Fruit fly (Drosophila melanogaster) whole organism, embryonic: ENCODE results near the gene Tmep.

Experiments used
- Aef1 ChIP-seq: fragments of 200-800 bp; sonication (Bioruptor generic); IDR thresholded peaks from 3 replicates; pipeline ENCODE4 v1.3.6; 2022; ENCODE audit warnings: missing biosample characterization, missing genetic modification characterization
- Antp ChIP-seq: fragments of 200-800 bp; sonication (Bioruptor generic); optimal IDR thresholded peaks from 3 replicates; lab custom pipeline; 2016; ENCODE audit warnings: missing biosample characterization, missing genetic modification characterization
- Asciz ChIP-seq: fragments of 200-800 bp; sonication (Bioruptor generic); optimal IDR thresholded peaks from 2 replicates; lab custom pipeline; 2017; ENCODE audit warnings: missing biosample characterization, mild to moderate bottlenecking, missing genetic modification characterization, missing genetic modification reagents
- Atf3 ChIP-seq: fragments of 200-800 bp; sonication (Bioruptor generic); optimal IDR thresholded peaks from 3 replicates; lab custom pipeline; 2016; ENCODE audit warnings: missing biosample characterization, missing genetic modification characterization
- CG10267 ChIP-seq: fragments of 200-800 bp; sonication (Bioruptor generic); optimal IDR thresholded peaks from 2 replicates; lab custom pipeline; 2018; ENCODE audit warnings: missing biosample characterization, mild to moderate bottlenecking, missing genetic modification characterization, moderate library complexity
- CG11456 ChIP-seq: fragments of 200-800 bp; sonication (Bioruptor generic); IDR thresholded peaks from 3 replicates; pipeline ENCODE4 v1.3.6; 2022; ENCODE audit warnings: missing biosample characterization, missing genetic modification characterization
- CG11695 ChIP-seq: fragments of 200-800 bp; sonication (Bioruptor generic); IDR thresholded peaks from 3 replicates; pipeline ENCODE4 v1.3.6; 2022; ENCODE audit warnings: missing biosample characterization, missing genetic modification characterization
- CG12659 ChIP-seq: fragments of 200-800 bp; sonication (Bioruptor generic); optimal IDR thresholded peaks from 3 replicates; lab custom pipeline; 2017; ENCODE audit warnings: mild to moderate bottlenecking, missing biosample characterization, missing genetic modification reagents, missing genetic modification characterization
- CG14050 ChIP-seq: fragments of 200-800 bp; sonication (Bioruptor generic); IDR thresholded peaks from 3 replicates; pipeline ENCODE4 v1.3.6; 2022; ENCODE audit warnings: missing biosample characterization, missing genetic modification characterization
- CG14710 ChIP-seq: fragments of 200-800 bp; sonication (Bioruptor generic); optimal IDR thresholded peaks from 3 replicates; lab custom pipeline; 2019; ENCODE audit warnings: missing biosample characterization, mild to moderate bottlenecking, missing genetic modification characterization, moderate library complexity
- CG17186 ChIP-seq: fragments of 200-800 bp; sonication (Bioruptor generic); optimal IDR thresholded peaks from 3 replicates; lab custom pipeline; 2017; ENCODE audit warnings: missing biosample characterization, missing genetic modification reagents, missing genetic modification characterization
- CG17568 ChIP-seq: fragments of 200-800 bp; sonication (Bioruptor generic); optimal IDR thresholded peaks from 2 replicates; lab custom pipeline; 2018; ENCODE audit warnings: missing biosample characterization, mild to moderate bottlenecking, missing genetic modification characterization, moderate library complexity
- CG18011 ChIP-seq: fragments of 200-800 bp; sonication (Bioruptor generic); optimal IDR thresholded peaks from 2 replicates; lab custom pipeline; 2017; ENCODE audit warnings: missing biosample characterization, missing genetic modification characterization, mild to moderate bottlenecking, moderate library complexity, missing genotype
- CG18599 ChIP-seq: fragments of 200-800 bp; sonication (Bioruptor generic); optimal IDR thresholded peaks from 3 replicates; lab custom pipeline; 2017; ENCODE audit warnings: missing biosample characterization, missing genetic modification characterization, mild to moderate bottlenecking, moderate library complexity, missing genetic modification reagents
- CG31224 ChIP-seq: fragments of 200-800 bp; sonication (Bioruptor generic); IDR thresholded peaks from 2 replicates; pipeline ENCODE4 v1.3.6; 2022; ENCODE audit warnings: missing biosample characterization, missing genetic modification characterization
- CG33557 ChIP-seq: fragments of 200-800 bp; sonication (Bioruptor generic); optimal IDR thresholded peaks from 2 replicates; lab custom pipeline; 2019; ENCODE audit warnings: missing biosample characterization, mild to moderate bottlenecking, missing genetic modification characterization, moderate library complexity
- CG3847 ChIP-seq: fragments of 200-800 bp; sonication (Bioruptor generic); IDR thresholded peaks from 2 replicates; pipeline ENCODE4 v1.3.6; 2022; ENCODE audit warnings: missing biosample characterization, missing genetic modification characterization
- CG4707 ChIP-seq: fragments of 200-800 bp; sonication (Bioruptor generic); optimal IDR thresholded peaks from 2 replicates; lab custom pipeline; 2018; ENCODE audit warnings: missing biosample characterization, mild to moderate bottlenecking, missing genetic modification characterization, moderate library complexity
- CG4820 ChIP-seq: fragments of 200-800 bp; sonication (Bioruptor generic); optimal IDR thresholded peaks from 3 replicates; lab custom pipeline; 2016; ENCODE audit warnings: missing biosample characterization, missing genetic modification characterization
- CG8290 ChIP-seq, 3 experiments: fragments of 200-800 bp; sonication (Bioruptor generic); optimal IDR thresholded peaks; 2 replicates each; lab custom pipeline; 2016 to 2019; ENCODE audit warnings: missing biosample characterization in 3 of 3, missing genetic modification characterization in 3 of 3, mild to moderate bottlenecking in 2 of 3, moderate library complexity in 1 of 3
- CG8478 ChIP-seq: fragments of >200 bp; optimal IDR thresholded peaks from 2 replicates; lab custom pipeline; 2018
- CG9797 ChIP-seq: fragments of 200-800 bp; sonication (Bioruptor generic); optimal IDR thresholded peaks from 3 replicates; lab custom pipeline; 2018; ENCODE audit warnings: missing biosample characterization, mild to moderate bottlenecking, missing genetic modification characterization
- Drgx ChIP-seq: fragments of 200-800 bp; sonication (Bioruptor generic); IDR thresholded peaks from 2 replicates; pipeline ENCODE4 v1.3.6; 2022; ENCODE audit warnings: missing biosample characterization, missing genetic modification characterization
- Eip74EF ChIP-seq, 2 experiments: fragments of 200-800 bp in 1 of 2; fragments of >200 bp in 1 of 2; sonication (Bioruptor generic) in 1 of 2; optimal IDR thresholded peaks; 2 replicates each; lab custom pipeline; 2017 to 2019; ENCODE audit warnings: missing biosample characterization in 2 of 2, missing genetic modification characterization in 2 of 2, mild to moderate bottlenecking in 1 of 2, moderate library complexity in 1 of 2
- Ets65A ChIP-seq: fragments of 200-800 bp; sonication (Bioruptor generic); peaks from one replicate; lab custom pipeline; 2016; ENCODE audit warnings: missing biosample characterization, missing genetic modification characterization
- Fer1 ChIP-seq: fragments of 200-800 bp; sonication (Bioruptor generic); optimal IDR thresholded peaks from 2 replicates; lab custom pipeline; 2017; ENCODE audit warnings: missing biosample characterization, mild to moderate bottlenecking, missing genetic modification characterization
- Gug ChIP-seq: fragments of 200-800 bp; sonication (Bioruptor generic); IDR thresholded peaks from 4 replicates; pipeline ENCODE4 v1.3.6; 2022; ENCODE audit warnings: missing biosample characterization, missing genetic modification characterization
- Hand ChIP-seq: fragments of 200-800 bp; sonication (Bioruptor generic); optimal IDR thresholded peaks from 2 replicates; lab custom pipeline; 2017; ENCODE audit warnings: mild to moderate bottlenecking, missing biosample characterization, missing genetic modification reagents, missing genetic modification characterization
- NFAT ChIP-seq: fragments of 200-800 bp; sonication (Bioruptor generic); IDR thresholded peaks from 2 replicates; pipeline ENCODE4 v1.3.6; 2022; ENCODE audit warnings: missing biosample characterization, missing genetic modification characterization
- Pdp1 ChIP-seq, 2 experiments: fragments of 200-800 bp; sonication (Bioruptor generic); optimal IDR thresholded peaks; 3 replicates each; lab custom pipeline; 2016; ENCODE audit warnings: missing biosample characterization in 2 of 2, missing genetic modification characterization in 2 of 2, mild to moderate bottlenecking in 1 of 2, moderate library complexity in 1 of 2
- Six4 ChIP-seq: fragments of 200-800 bp; sonication (Bioruptor generic); optimal IDR thresholded peaks from 2 replicates; lab custom pipeline; 2016; ENCODE audit warnings: missing biosample characterization, missing genetic modification characterization
- Sox100B ChIP-seq: fragments of 200-800 bp; sonication (Bioruptor generic); optimal IDR thresholded peaks from 3 replicates; lab custom pipeline; 2018; ENCODE audit warnings: missing biosample characterization, mild to moderate bottlenecking, missing genetic modification characterization
- Xbp1 ChIP-seq: fragments of 200-800 bp; sonication (Bioruptor generic); optimal IDR thresholded peaks from 3 replicates; lab custom pipeline; 2016; ENCODE audit warnings: missing biosample characterization, mild to moderate bottlenecking, missing genetic modification characterization
- ato ChIP-seq: fragments of 200-800 bp; sonication (Bioruptor generic); IDR thresholded peaks from 2 replicates; pipeline ENCODE4 v1.3.6; 2022; ENCODE audit warnings: missing biosample characterization, missing genetic modification characterization; ENCODE audit not compliant: partially characterized antibody
- bab2 ChIP-seq: fragments of 200-800 bp; sonication (Bioruptor generic); optimal IDR thresholded peaks from 2 replicates; lab custom pipeline; 2016; ENCODE audit warnings: missing biosample characterization, missing genetic modification characterization
- fd96Cb ChIP-seq: fragments of 200-800 bp; sonication (Bioruptor generic); optimal IDR thresholded peaks from 2 replicates; lab custom pipeline; 2018; ENCODE audit warnings: missing biosample characterization, mild to moderate bottlenecking, missing genetic modification characterization, moderate library complexity
- gem ChIP-seq: fragments of 200-800 bp; sonication (Bioruptor generic); optimal IDR thresholded peaks from 2 replicates; lab custom pipeline; 2019; ENCODE audit warnings: missing biosample characterization, mild to moderate bottlenecking, missing genetic modification characterization, moderate library complexity
- her ChIP-seq: fragments of 200-800 bp; sonication (Bioruptor generic); optimal IDR thresholded peaks from 2 replicates; lab custom pipeline; 2016; ENCODE audit warnings: missing biosample characterization, missing genetic modification characterization
- ind ChIP-seq: fragments of 200-800 bp; sonication (Bioruptor generic); optimal IDR thresholded peaks from 3 replicates; lab custom pipeline; 2016; ENCODE audit warnings: missing biosample characterization, missing genetic modification characterization
- jumu ChIP-seq: fragments of 200-800 bp; sonication (Bioruptor generic); optimal IDR thresholded peaks from 3 replicates; lab custom pipeline; 2016; ENCODE audit warnings: missing biosample characterization, missing genetic modification characterization
- onecut ChIP-seq: fragments of 200-800 bp; sonication (Bioruptor generic); IDR thresholded peaks from 2 replicates; pipeline ENCODE4 v1.3.6; 2022; ENCODE audit warnings: missing biosample characterization, missing genetic modification characterization
- pb ChIP-seq: fragments of 200-800 bp; sonication (Bioruptor generic); optimal IDR thresholded peaks from 3 replicates; lab custom pipeline; 2016; ENCODE audit warnings: missing biosample characterization, missing genetic modification characterization
- scrt ChIP-seq: fragments of 200-800 bp; sonication (Bioruptor generic); optimal IDR thresholded peaks from 2 replicates; lab custom pipeline; 2018; ENCODE audit warnings: missing biosample characterization, mild to moderate bottlenecking, missing genetic modification characterization, moderate library complexity
- sisA ChIP-seq: fragments of 200-800 bp; sonication (Bioruptor generic); IDR thresholded peaks from 2 replicates; pipeline ENCODE4 v1.3.6; 2022; ENCODE audit warnings: missing biosample characterization, missing genetic modification characterization
- sr ChIP-seq: fragments of 200-800 bp; sonication (Bioruptor generic); IDR thresholded peaks from 3 replicates; pipeline ENCODE4 v1.3.6; 2022; ENCODE audit warnings: missing biosample characterization, missing genetic modification characterization
- tio ChIP-seq: fragments of 200-800 bp; sonication (Bioruptor generic); optimal IDR thresholded peaks from 2 replicates; lab custom pipeline; 2017; ENCODE audit warnings: missing biosample characterization, missing genetic modification characterization, inconsistent platforms
- ttk ChIP-seq: fragments of 200-800 bp; sonication (Bioruptor generic); IDR thresholded peaks from 2 replicates; pipeline ENCODE4 v2.1.2; 2022; ENCODE audit warnings: missing biosample characterization, missing genetic modification characterization
- usp ChIP-seq: fragments of >200 bp; optimal IDR thresholded peaks from 2 replicates; lab custom pipeline; 2017; ENCODE audit warnings: missing biosample characterization, missing genetic modification characterization
- vvl ChIP-seq: fragments of 200-800 bp; sonication (Bioruptor generic); IDR thresholded peaks from 2 replicates; pipeline ENCODE4 v1.3.6; 2022; ENCODE audit warnings: missing biosample characterization, missing genetic modification characterization

Tmep gene

dm6 chr3L:1578391-1578948, 9.5 kb downstream of the Tmep start (continued):
- TF ChIP-seq NFAT (GFP tag; lab: Robert Waterston, UW) (peak; percentile 39; the same call in 1 of the 2 replicates), Xbp1 (peak; percentile 1), her (GFP tag; lab: Kevin White, UChicago) (peak; percentile 6), bab2 (GFP tag; lab: Kevin White, UChicago) (peak; percentile 61), CG14710 (tag; lab: Kevin White, UChicago) (peak; percentile 8), Fer1 (peak; percentile 49), pb (GFP tag; lab: Kevin White, UChicago) (peak; percentile 16), Asciz (GFP tag; lab: Kevin White, UChicago) (peak; percentile 64), Aef1 (GFP tag; lab: Robert Waterston, UW) (0 out of 3 replicates have a peak, but pooled peaks have one; percentile 33), sisA (GFP tag; lab: Robert Waterston, UW) (peak; percentile 57; the same call in 1 of the 2 replicates), Atf3 (peak; percentile 32), ato (GFP tag; lab: Robert Waterston, UW) (no peak), CG8478 (peak; percentile 66), CG18011 (no peak), CG3847 (GFP tag; lab: Robert Waterston, UW) (no peak; the same call in 1 of the 2 replicates), CG11695 (GFP tag; lab: Robert Waterston, UW) (0 out of 3 replicates have a peak, but pooled peaks have one; percentile 31), Ets65A (GFP tag; lab: Kevin White, UChicago) (peak; percentile 96), Sox100B (GFP tag; lab: Kevin White, UChicago) (peak; percentile 52), CG4820 (peak; percentile 37), Drgx (GFP tag; lab: Robert Waterston, UW) (peak; percentile 9; the same call in 1 of the 2 replicates), tio (GFP tag; lab: Kevin White, UChicago) (no peak), CG17568 (peak; percentile 28), sr (GFP tag; lab: Robert Waterston, UW) (0 out of 3 replicates have a peak, but pooled peaks have one; percentile 27), CG18599 (GFP tag; lab: Kevin White, UChicago) (peak; percentile 57), Antp (GFP tag; lab: Kevin White, UChicago) (peak; percentile 43), ttk (GFP tag; lab: Robert Waterston, UW) (no peak), CG8290 (GFP tag; optimal IDR thresholded peaks at IDR 0.05; lab: Kevin White, UChicago) (no peak), CG8290 (tag; optimal IDR thresholded peaks at IDR 0.05; lab: Kevin White, UChicago) (peak in 1 of 2 experiments; percentile 20), fd96Cb (tag; lab: Kevin White, UChicago) (peak; percentile 41), Hand (GFP tag; lab: Kevin White, UChicago) (no peak), ind (GFP tag; lab: Kevin White, UChicago) (peak; percentile 44), gem (peak; percentile 59), onecut (GFP tag; lab: Robert Waterston, UW) (peak; percentile 25; the same call in 1 of the 2 replicates), CG17186 (GFP tag; lab: Kevin White, UChicago) (no peak), Eip74EF (GFP tag; optimal IDR thresholded peaks at IDR 0.05; lab: Kevin White, UChicago) (no peak), Pdp1 (GFP tag; optimal IDR thresholded peaks at IDR 0.05; lab: Kevin White, UChicago) (peak; percentile 9 to 12), CG31224 (GFP tag; lab: Robert Waterston, UW) (0 out of 2 replicates have a peak, but pooled peaks have one; percentile 7), usp (GFP tag; lab: Kevin White, UChicago) (no peak), CG9797 (no peak), CG12659 (peak; percentile 31), Gug (GFP tag; lab: Robert Waterston, UW) (peak; percentile 36; the same call in 1 of the 4 replicates), CG10267 (tag; lab: Kevin White, UChicago) (peak; percentile 7), vvl (GFP tag; lab: Robert Waterston, UW) (peak; percentile 40; the same call in 1 of the 2 replicates), CG33557 (GFP tag; lab: Kevin White, UChicago) (peak; percentile 30), CG14050 (GFP tag; lab: Robert Waterston, UW) (no peak), Six4 (GFP tag; lab: Kevin White, UChicago) (peak; percentile 46), CG11456 (GFP tag; lab: Robert Waterston, UW) (0 out of 3 replicates have a peak, but pooled peaks have one; percentile 41), scrt (GFP tag; lab: Kevin White, UChicago) (peak; percentile 20), CG4707 (GFP tag; lab: Kevin White, UChicago) (peak; percentile 7), jumu (GFP tag; lab: Kevin White, UChicago) (peak; percentile 23)
